Fruit fly (Drosophila melanogaster) whole organism, wandering third instar larva: ENCODE results near the gene TwdlT.

Experiments used
- Abd-B ChIP-seq: fragments of >200 bp; optimal IDR thresholded peaks from 2 replicates; lab custom pipeline; 2017; ENCODE audit warnings: missing biosample characterization, missing genetic modification characterization
- CG32264 ChIP-seq: fragments of 200-800 bp; sonication (Bioruptor generic); optimal IDR thresholded peaks from 2 replicates; lab custom pipeline; 2016; ENCODE audit warnings: missing biosample characterization, missing genetic modification characterization
- CG9705 ChIP-seq: fragments of 200-800 bp; sonication (Bioruptor generic); optimal IDR thresholded peaks from 2 replicates; lab custom pipeline; 2018; ENCODE audit warnings: missing biosample characterization, mild to moderate bottlenecking, missing genetic modification characterization
- CrebA ChIP-seq: fragments of 200-800 bp; sonication (Bioruptor generic); optimal IDR thresholded peaks from 2 replicates; lab custom pipeline; 2016; ENCODE audit warnings: missing biosample characterization, mild to moderate bottlenecking, missing genetic modification characterization, borderline replicate concordance
- Dfd ChIP-seq: fragments of >200 bp; optimal IDR thresholded peaks from 2 replicates; lab custom pipeline; 2017; ENCODE audit warnings: missing biosample characterization, missing genetic modification characterization
- Dif ChIP-seq: fragments of 200-275, 200-300 bp; sonication (Bioruptor generic); optimal IDR thresholded peaks from 2 replicates; lab custom pipeline; 2018; ENCODE audit warnings: missing biosample characterization, missing genetic modification characterization; ENCODE audit not compliant: partially characterized antibody
- GATAd ChIP-seq: sonication (Bioruptor generic); optimal IDR thresholded peaks from 2 replicates; lab custom pipeline; 2016; ENCODE audit warnings: missing biosample characterization, missing genetic modification characterization
- HLH106 ChIP-seq: fragments of 200-800 bp; optimal IDR thresholded peaks from 3 replicates; lab custom pipeline; 2019; ENCODE audit warnings: missing biosample characterization, mild to moderate bottlenecking, missing genetic modification characterization, moderate library complexity
- Hnf4 ChIP-seq: fragments of 200-800 bp; sonication (Bioruptor generic); optimal IDR thresholded peaks from 2 replicates; lab custom pipeline; 2016; ENCODE audit warnings: missing biosample characterization, mild to moderate bottlenecking, missing genetic modification characterization
- Hr83 ChIP-seq: fragments of 200-300 bp; sonication (Bioruptor generic); optimal IDR thresholded peaks from 2 replicates; lab custom pipeline; 2016; ENCODE audit warnings: missing biosample characterization, mild to moderate bottlenecking, missing genetic modification characterization, moderate library complexity; ENCODE audit not compliant: poor library complexity, severe bottlenecking
- Jra ChIP-seq: sonication (Bioruptor generic); optimal IDR thresholded peaks from 2 replicates; lab custom pipeline; 2016; ENCODE audit warnings: missing biosample characterization, missing genetic modification characterization
- Mio ChIP-seq: sonication (Bioruptor generic); optimal IDR thresholded peaks from 2 replicates; lab custom pipeline; 2016; ENCODE audit warnings: missing biosample characterization, missing genetic modification characterization
- Myc ChIP-seq: fragments of >200 bp; optimal IDR thresholded peaks from 2 replicates; lab custom pipeline; 2017
- N ChIP-seq: fragments of >200 bp; optimal IDR thresholded peaks from 2 replicates; lab custom pipeline; 2018; ENCODE audit warnings: missing biosample characterization, missing external identifiers, missing genetic modification characterization
- OdsH ChIP-seq: fragments of 200-800 bp; sonication (Bioruptor generic); optimal IDR thresholded peaks from 2 replicates; lab custom pipeline; 2016; ENCODE audit warnings: missing biosample characterization, mild to moderate bottlenecking, missing genetic modification characterization
- Sp1 ChIP-seq: fragments of 200-800 bp; sonication (Bioruptor generic); optimal IDR thresholded peaks from 3 replicates; lab custom pipeline; 2019; ENCODE audit warnings: missing biosample characterization, mild to moderate bottlenecking, missing genetic modification characterization, moderate library complexity
- Vsx2 ChIP-seq: fragments of 200-300, 225-300 bp; sonication (Bioruptor generic); optimal IDR thresholded peaks from 2 replicates; lab custom pipeline; 2018; ENCODE audit warnings: missing biosample characterization, missing genetic modification characterization; ENCODE audit not compliant: partially characterized antibody
- br ChIP-seq: fragments of 200-800 bp; sonication (Bioruptor generic); optimal IDR thresholded peaks from 2 replicates; lab custom pipeline; 2016; ENCODE audit warnings: missing biosample characterization, missing genetic modification characterization
- brk ChIP-seq: fragments of 200-800 bp; sonication (Bioruptor generic); optimal IDR thresholded peaks from 2 replicates; lab custom pipeline; 2016; ENCODE audit warnings: missing biosample characterization, mild to moderate bottlenecking, missing genetic modification characterization
- dl ChIP-seq, 2 experiments: fragments of 175-275, 200-275 bp in 1 of 2; fragments of 200-275 bp in 1 of 2; sonication (Bioruptor generic); optimal IDR thresholded peaks; lab custom pipeline; 2018; ENCODE audit warnings: mild to moderate bottlenecking in 2 of 2, missing biosample characterization in 2 of 2, missing genetic modification characterization in 2 of 2, moderate library complexity in 2 of 2; ENCODE audit not compliant: partially characterized antibody in 2 of 2, insufficient read depth in 1 of 2
- dmrt93B ChIP-seq: fragments of 200-800 bp; sonication (Bioruptor generic); optimal IDR thresholded peaks from 2 replicates; lab custom pipeline; 2018; ENCODE audit warnings: missing biosample characterization, mild to moderate bottlenecking, missing genetic modification characterization
- dsf ChIP-seq: sonication (Bioruptor generic); optimal IDR thresholded peaks from 2 replicates; lab custom pipeline; 2016; ENCODE audit warnings: missing biosample characterization, missing genetic modification characterization, borderline replicate concordance
- ey ChIP-seq: fragments of 200-800 bp; sonication (Bioruptor generic); optimal IDR thresholded peaks from 2 replicates; lab custom pipeline; 2016; ENCODE audit warnings: missing biosample characterization, missing genetic modification characterization
- foxo ChIP-seq, 2 experiments: fragments of 200-800 bp; sonication (Bioruptor generic); optimal IDR thresholded peaks; 2 replicates in 1 of 2; 3 replicates in 1 of 2; lab custom pipeline; 2016 to 2017; ENCODE audit warnings: missing biosample characterization in 2 of 2, missing genetic modification characterization in 2 of 2
- fru ChIP-seq: fragments of 200-800 bp; sonication (Bioruptor generic); optimal IDR thresholded peaks from 3 replicates; lab custom pipeline; 2016; ENCODE audit warnings: missing biosample characterization, mild to moderate bottlenecking, missing genetic modification characterization
- h ChIP-seq: fragments of 200-800 bp; sonication (Bioruptor generic); optimal IDR thresholded peaks from 3 replicates; lab custom pipeline; 2016; ENCODE audit warnings: missing biosample characterization, mild to moderate bottlenecking, missing genetic modification characterization
- jim ChIP-seq: fragments of 175-275, 200-325 bp; sonication (Bioruptor generic); optimal IDR thresholded peaks from 2 replicates; lab custom pipeline; 2016; ENCODE audit warnings: missing biosample characterization, mild to moderate bottlenecking, missing genetic modification characterization
- lola ChIP-seq: fragments of >200 bp; optimal IDR thresholded peaks from 2 replicates; lab custom pipeline; 2017; ENCODE audit warnings: missing biosample characterization, missing genetic modification characterization
- psq ChIP-seq: fragments of 200-800 bp; sonication (Bioruptor generic); optimal IDR thresholded peaks from 3 replicates; lab custom pipeline; 2017; ENCODE audit warnings: missing biosample characterization, mild to moderate bottlenecking, missing genetic modification characterization, moderate library complexity
- rgr ChIP-seq: fragments of 200-800 bp; sonication (Bioruptor generic); optimal IDR thresholded peaks from 3 replicates; lab custom pipeline; 2016; ENCODE audit warnings: missing biosample characterization, mild to moderate bottlenecking, missing genetic modification characterization
- sage ChIP-seq: fragments of 200-800 bp; sonication (Bioruptor generic); optimal IDR thresholded peaks from 2 replicates; lab custom pipeline; 2016; ENCODE audit warnings: missing biosample characterization, mild to moderate bottlenecking, missing genetic modification characterization
- sv ChIP-seq: fragments of 200-800 bp; sonication (Bioruptor generic); optimal IDR thresholded peaks from 3 replicates; lab custom pipeline; 2016; ENCODE audit warnings: missing biosample characterization, missing genetic modification characterization
- tai ChIP-seq: sonication (Bioruptor generic); optimal IDR thresholded peaks from 2 replicates; lab custom pipeline; 2016; ENCODE audit warnings: missing biosample characterization, missing genetic modification characterization
- usp ChIP-seq: fragments of >200 bp; optimal IDR thresholded peaks from 2 replicates; lab custom pipeline; 2017; ENCODE audit warnings: missing biosample characterization, missing genetic modification characterization
- woc ChIP-seq: sonication (Bioruptor generic); optimal IDR thresholded peaks from 2 replicates; lab custom pipeline; 2016; ENCODE audit warnings: missing biosample characterization, mild to moderate bottlenecking, missing genetic modification characterization

TwdlT gene

DNA sequence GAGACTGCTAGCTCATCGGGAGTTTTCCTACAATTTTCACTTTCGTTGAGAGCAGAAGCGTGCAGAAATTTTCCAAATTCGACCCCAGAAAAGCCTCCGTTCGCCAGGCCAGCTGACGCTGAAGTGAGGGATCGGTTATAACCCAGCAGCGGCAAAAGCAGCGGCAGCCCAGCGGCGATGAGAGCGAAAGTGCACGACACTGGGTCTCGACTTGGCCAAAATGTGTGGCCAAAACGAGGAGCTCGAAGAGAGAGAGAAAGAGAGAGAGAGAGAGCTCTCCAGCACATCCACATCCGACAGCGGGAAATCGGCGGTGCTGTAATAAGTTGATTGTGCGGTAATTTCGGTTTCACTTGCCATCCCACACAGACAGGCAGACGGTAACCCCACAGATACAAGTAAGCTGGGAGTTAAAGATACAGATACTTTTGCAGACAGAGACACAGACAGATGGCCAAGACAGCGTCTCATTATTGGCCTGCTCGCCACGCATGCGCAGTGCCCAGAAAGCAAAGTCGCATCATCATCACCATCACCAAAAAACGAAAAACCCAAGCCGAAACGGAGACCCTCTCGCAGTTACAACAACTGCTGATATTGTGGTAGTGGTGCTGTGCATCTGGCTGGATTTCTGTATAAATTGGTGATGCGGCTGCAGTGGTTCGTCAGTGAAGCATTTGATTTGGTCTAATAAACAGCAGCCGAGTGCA is at the start of gene TwdlT:
TwdlT (plus strand) TSS at position 660 of the 710 bp plus-strand sequence.
- TF ChIP-seq Dfd (GFP tag; lab: Kevin White, UChicago) (no peak), lola (no peak), GATAd (GFP tag; lab: Kevin White, UChicago) (no peak), HLH106 (tag; lab: Kevin White, UChicago) (no peak), tai (GFP tag; lab: Kevin White, UChicago) (no peak), dsf (GFP tag; lab: Kevin White, UChicago) (no peak), woc (GFP tag; lab: Kevin White, UChicago) (no peak), usp (no peak), dmrt93B (no peak), Sp1 (GFP tag; lab: Kevin White, UChicago) (no peak)

DNA sequence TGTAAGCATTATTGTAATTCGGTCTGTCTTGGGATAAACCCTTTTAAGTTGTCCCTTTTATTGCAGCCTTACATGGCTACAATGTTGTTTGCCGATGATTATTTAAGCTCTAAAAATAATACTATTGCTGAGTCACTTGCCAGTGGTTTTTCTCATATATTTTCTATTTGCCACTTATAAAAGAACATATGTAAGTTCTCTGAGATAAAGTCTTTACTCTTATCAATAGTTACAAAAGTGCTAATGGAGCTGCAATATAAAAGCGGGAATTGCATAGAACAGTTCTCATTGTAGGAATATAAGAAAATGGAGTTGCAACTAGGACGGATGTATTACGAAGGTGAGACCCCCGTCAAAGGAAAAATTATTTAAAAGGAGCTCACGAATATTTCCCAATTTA is 49.6 kb upstream of the TwdlT start, which contains the start of gene CG31077:
CG31077 (plus strand) TSS at position 301 of the 400 bp plus-strand sequence.
- TF ChIP-seq dmrt93B (no peak), psq (GFP tag; lab: Kevin White, UChicago) (no peak), Hnf4 (GFP tag; lab: Kevin White, UChicago) (no peak), OdsH (GFP tag; lab: Kevin White, UChicago) (no peak), dsf (GFP tag; lab: Kevin White, UChicago) (no peak), h (GFP tag; lab: Kevin White, UChicago) (no peak), Dif (no peak), Jra (GFP tag; lab: Kevin White, UChicago) (no peak), Abd-B (GFP tag; lab: Kevin White, UChicago) (no peak), CG32264 (GFP tag; lab: Kevin White, UChicago) (no peak), Dfd (GFP tag; lab: Kevin White, UChicago) (no peak), Hr83 (no peak)

DNA sequence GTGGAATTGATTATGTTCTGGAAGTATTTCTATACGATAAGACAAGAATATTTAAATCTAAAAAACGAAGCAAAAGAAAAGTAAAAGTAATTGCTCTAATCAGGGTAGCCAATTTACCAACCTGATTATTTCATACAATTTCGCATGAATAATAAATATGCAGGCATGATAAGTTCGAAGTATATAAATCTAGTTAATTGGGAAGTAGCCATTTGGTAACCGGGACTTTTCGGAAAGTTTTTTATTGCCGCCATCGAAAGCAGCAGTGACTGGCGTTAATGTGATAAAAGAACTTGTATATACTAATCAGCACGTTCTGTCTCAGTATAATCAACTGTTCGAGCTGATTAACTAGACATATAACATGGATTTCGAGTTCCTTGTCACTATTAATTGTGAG is 46.2 kb upstream of the TwdlT start:
- TF ChIP-seq fru (no peak), usp (no peak), ey (GFP tag; lab: Kevin White, UChicago) (no peak), Sp1 (GFP tag; lab: Kevin White, UChicago) (no peak), Vsx2 (no peak), woc (GFP tag; lab: Kevin White, UChicago) (no peak), sv (GFP tag; lab: Kevin White, UChicago) (no peak), CG9705 (GFP tag; lab: Kevin White, UChicago) (no peak), Mio (GFP tag; lab: Kevin White, UChicago) (no peak), CG32264 (GFP tag; lab: Kevin White, UChicago) (no peak), foxo (GFP tag; optimal IDR thresholded peaks at IDR 0.05; lab: Kevin White, UChicago) (no peak), N (GFP tag; lab: Kevin White, UChicago) (no peak), tai (GFP tag; lab: Kevin White, UChicago) (no peak), Abd-B (GFP tag; lab: Kevin White, UChicago) (no peak), brk (GFP tag; lab: Kevin White, UChicago) (no peak), psq (GFP tag; lab: Kevin White, UChicago) (no peak), dmrt93B (no peak), br (GFP tag; lab: Kevin White, UChicago) (no peak), sage (GFP tag; lab: Kevin White, UChicago) (no peak), h (GFP tag; lab: Kevin White, UChicago) (no peak)

DNA sequence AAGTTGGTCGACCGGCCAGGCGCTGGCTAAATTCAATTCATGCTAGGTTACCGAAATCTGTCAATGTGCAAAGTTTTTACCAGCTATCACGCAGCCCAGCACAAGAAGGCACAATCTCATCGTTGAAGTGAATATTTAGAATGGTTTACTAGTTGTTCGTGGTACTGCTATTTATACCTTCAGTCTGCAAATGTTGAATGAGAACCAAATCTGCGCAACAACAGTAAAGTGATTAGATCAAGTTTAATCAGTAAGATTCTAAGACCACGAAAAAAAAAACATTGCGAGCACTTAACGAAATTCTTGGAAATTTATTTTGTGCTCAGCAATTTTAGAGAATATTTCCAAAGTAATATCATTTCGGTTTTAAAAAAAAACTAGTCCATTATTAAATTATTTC is 43.7 kb upstream of the TwdlT start, which contains the start of gene CG6296:
CG6296 (minus strand) TSS at position 132 of the 400 bp plus-strand sequence.
- TF ChIP-seq dmrt93B: no peak
- no peak for TF ChIP-seq sv (GFP tag; lab: Kevin White, UChicago)
- no peak for TF ChIP-seq Myc
- TF ChIP-seq OdsH (GFP tag; lab: Kevin White, UChicago): no peak
- no peak for TF ChIP-seq jim (GFP tag; lab: Kevin White, UChicago)
- no peak for TF ChIP-seq fru
- TF ChIP-seq Vsx2: no peak
- TF ChIP-seq Dfd (GFP tag; lab: Kevin White, UChicago): no peak
- no peak for TF ChIP-seq Hnf4 (GFP tag; lab: Kevin White, UChicago)
- no peak for TF ChIP-seq rgr (GFP tag; lab: Kevin White, UChicago)
- TF ChIP-seq Jra (GFP tag; lab: Kevin White, UChicago): no peak
- TF ChIP-seq ey (GFP tag; lab: Kevin White, UChicago): no peak
- no peak for TF ChIP-seq tai (GFP tag; lab: Kevin White, UChicago)
- no peak for TF ChIP-seq Mio (GFP tag; lab: Kevin White, UChicago)
- no peak for TF ChIP-seq woc (GFP tag; lab: Kevin White, UChicago)
- no peak for TF ChIP-seq CrebA
- no peak for TF ChIP-seq foxo (GFP tag; optimal IDR thresholded peaks at IDR 0.05; lab: Kevin White, UChicago)
- TF ChIP-seq dl (GFP tag; optimal IDR thresholded peaks at IDR 0.05; lab: Kevin White, UChicago; ENCODE audit: insufficient read depth in 1 of 2, partially characterized antibody in 2 of 2): no peak
